Worm (Caenorhabditis elegans): ENCODE results near the gene his-7.

- TF ChIP-seq him-1 (tag; optimal IDR thresholded peaks at IDR 0.05) (no peak), W03F9.2 (tag; optimal IDR thresholded peaks at IDR 0.05) (no peak)
Measured at ce11 chrV:8548989-8549388, 15.8 kb downstream of the his-7 start, which contains the start of gene stdh-4.
